Fruit fly (Drosophila melanogaster) whole organism, embryonic: ENCODE data around the gene Crg-1.

Source experiments
- CG10274 ChIP-seq: fragments of 200-800 bp; sonication (Bioruptor generic); optimal IDR thresholded peaks from 3 replicates; lab custom pipeline; 2017; ENCODE audit warnings: missing biosample characterization, mild to moderate bottlenecking, missing genetic modification characterization
- CG10543 ChIP-seq: fragments of 200-800 bp; sonication (Bioruptor generic); optimal IDR thresholded peaks from 3 replicates; lab custom pipeline; 2017; ENCODE audit warnings: missing biosample characterization, mild to moderate bottlenecking, missing genetic modification characterization, moderate library complexity
- CG11504 ChIP-seq: fragments of 200-800 bp; sonication (Bioruptor generic); optimal IDR thresholded peaks from 3 replicates; lab custom pipeline; 2019; ENCODE audit warnings: missing biosample characterization, mild to moderate bottlenecking, missing genetic modification characterization, moderate library complexity
- CG13624 ChIP-seq: fragments of 200-800 bp; sonication (Bioruptor generic); optimal IDR thresholded peaks from 2 replicates; lab custom pipeline; 2016; ENCODE audit warnings: missing biosample characterization, missing genetic modification characterization
- CG14667 ChIP-seq: fragments of 200-800 bp; sonication (Bioruptor generic); IDR thresholded peaks from 2 replicates; pipeline ENCODE4 v1.3.6; 2022; ENCODE audit warnings: missing biosample characterization, missing genetic modification characterization
- CG15073 ChIP-seq: fragments of 200-800 bp; sonication (Bioruptor generic); optimal IDR thresholded peaks from 2 replicates; lab custom pipeline; 2016; ENCODE audit warnings: missing biosample characterization, missing genetic modification characterization
- CG17186 ChIP-seq: fragments of 200-800 bp; sonication (Bioruptor generic); optimal IDR thresholded peaks from 3 replicates; lab custom pipeline; 2017; ENCODE audit warnings: missing biosample characterization, missing genetic modification reagents, missing genetic modification characterization
- CG1792 ChIP-seq: fragments of 200-800 bp; sonication (Bioruptor generic); optimal IDR thresholded peaks from 2 replicates; lab custom pipeline; 2016; ENCODE audit warnings: missing biosample characterization, missing genetic modification characterization
- CG18599 ChIP-seq: fragments of 200-800 bp; sonication (Bioruptor generic); optimal IDR thresholded peaks from 3 replicates; lab custom pipeline; 2017; ENCODE audit warnings: missing biosample characterization, missing genetic modification characterization, mild to moderate bottlenecking, moderate library complexity, missing genetic modification reagents
- CG18764 ChIP-seq: fragments of 200-800 bp; sonication (Bioruptor generic); optimal IDR thresholded peaks from 3 replicates; lab custom pipeline; 2016; ENCODE audit warnings: missing biosample characterization, missing genetic modification characterization
- CG31388 ChIP-seq: fragments of 200-800 bp; sonication (Bioruptor generic); optimal IDR thresholded peaks from 2 replicates; lab custom pipeline; 2016; ENCODE audit warnings: missing biosample characterization, missing genetic modification characterization
- CG3163 ChIP-seq: fragments of 200-800 bp; sonication (Bioruptor generic); optimal IDR thresholded peaks from 3 replicates; lab custom pipeline; 2016; ENCODE audit warnings: missing biosample characterization, missing genetic modification characterization
- CG32532 ChIP-seq: fragments of 200-800 bp; sonication (Bioruptor generic); IDR thresholded peaks from 2 replicates; pipeline ENCODE4 v1.3.6; 2022; ENCODE audit warnings: missing biosample characterization, missing genetic modification characterization
- CG34376 ChIP-seq: fragments of 200-800 bp; sonication (Bioruptor generic); optimal IDR thresholded peaks from 2 replicates; lab custom pipeline; 2018; ENCODE audit warnings: missing biosample characterization, mild to moderate bottlenecking, missing genetic modification characterization
- CG4282 ChIP-seq: fragments of 200-800 bp; sonication (Bioruptor generic); optimal IDR thresholded peaks from 2 replicates; lab custom pipeline; 2016; ENCODE audit warnings: missing biosample characterization, missing genetic modification characterization
- CG7745 ChIP-seq: fragments of 200-800 bp; sonication (Bioruptor generic); optimal IDR thresholded peaks from 2 replicates; lab custom pipeline; 2018; ENCODE audit warnings: missing biosample characterization, mild to moderate bottlenecking, missing genetic modification characterization, moderate library complexity
- CG7987 ChIP-seq: fragments of 200-800 bp; sonication (Bioruptor generic); optimal IDR thresholded peaks from 2 replicates; lab custom pipeline; 2018; ENCODE audit warnings: missing biosample characterization, mild to moderate bottlenecking, missing genetic modification characterization, moderate library complexity
- CG8478 ChIP-seq: fragments of >200 bp; optimal IDR thresholded peaks from 2 replicates; lab custom pipeline; 2018
- CG9817 ChIP-seq: fragments of 200-800 bp; sonication (Bioruptor generic); optimal IDR thresholded peaks from 2 replicates; lab custom pipeline; 2018; ENCODE audit warnings: missing biosample characterization, mild to moderate bottlenecking, missing genetic modification characterization, moderate library complexity
- Chrac-16 ChIP-seq: fragments of 200-800 bp; sonication (Bioruptor generic); optimal IDR thresholded peaks from 3 replicates; lab custom pipeline; 2016; ENCODE audit warnings: missing biosample characterization, missing genetic modification characterization
- D19A ChIP-seq: fragments of 200-800 bp; optimal IDR thresholded peaks from 3 replicates; lab custom pipeline; 2019; ENCODE audit warnings: missing biosample characterization, mild to moderate bottlenecking, missing genetic modification characterization, moderate library complexity
- Dll ChIP-seq: fragments of 200-800 bp; sonication (Bioruptor generic); IDR thresholded peaks from 4 replicates; pipeline ENCODE4 v1.3.6; 2022; ENCODE audit warnings: missing biosample characterization, missing genetic modification characterization; ENCODE audit not compliant: partially characterized antibody
- Dref ChIP-seq: fragments of 200-800 bp; sonication (Bioruptor generic); IDR thresholded peaks from 2 replicates; pipeline ENCODE4 v1.3.6; 2022; ENCODE audit warnings: missing biosample characterization, missing genetic modification characterization
- Drgx ChIP-seq: fragments of 200-800 bp; sonication (Bioruptor generic); IDR thresholded peaks from 2 replicates; pipeline ENCODE4 v1.3.6; 2022; ENCODE audit warnings: missing biosample characterization, missing genetic modification characterization
- E2f1 ChIP-seq: fragments of 200-800 bp; sonication (Bioruptor generic); IDR thresholded peaks from 2 replicates; pipeline ENCODE4 v1.3.6; 2022; ENCODE audit warnings: missing biosample characterization, missing genetic modification characterization
- Hr39 ChIP-seq: fragments of >200 bp; optimal IDR thresholded peaks from 2 replicates; lab custom pipeline; 2017
- Hr78 ChIP-seq, 2 experiments: fragments of 200-800 bp in 1 of 2; fragments of >200 bp in 1 of 2; sonication (Bioruptor generic) in 1 of 2; optimal IDR thresholded peaks; 2 replicates each; lab custom pipeline; 2017 to 2019; ENCODE audit warnings: missing biosample characterization in 2 of 2, missing genetic modification characterization in 2 of 2, mild to moderate bottlenecking in 1 of 2, moderate library complexity in 1 of 2
- Rx ChIP-seq: fragments of 200-800 bp; sonication (Bioruptor generic); IDR thresholded peaks from 2 replicates; pipeline ENCODE4 v1.3.6; 2022; ENCODE audit warnings: missing biosample characterization, missing genetic modification characterization
- Sox100B ChIP-seq: fragments of 200-800 bp; sonication (Bioruptor generic); optimal IDR thresholded peaks from 3 replicates; lab custom pipeline; 2018; ENCODE audit warnings: missing biosample characterization, mild to moderate bottlenecking, missing genetic modification characterization
- Tbp ChIP-seq: fragments of >200 bp; optimal IDR thresholded peaks from 2 replicates; lab custom pipeline; 2018; ENCODE audit warnings: missing biosample characterization, missing genetic modification characterization
- YL-1 ChIP-seq: fragments of 200-800 bp; sonication (Bioruptor generic); optimal IDR thresholded peaks from 3 replicates; lab custom pipeline; 2017; ENCODE audit warnings: missing biosample characterization, mild to moderate bottlenecking, missing genetic modification characterization
- abd-A ChIP-seq: fragments of 200-800 bp; sonication (Bioruptor generic); optimal IDR thresholded peaks from 3 replicates; lab custom pipeline; 2019; ENCODE audit warnings: missing biosample characterization, mild to moderate bottlenecking, missing genetic modification characterization, moderate library complexity
- cad ChIP-seq: fragments of >200 bp; optimal IDR thresholded peaks from 2 replicates; lab custom pipeline; 2017; ENCODE audit warnings: missing biosample characterization, missing genetic modification characterization
- cato ChIP-seq: fragments of 200-800 bp; sonication (Bioruptor generic); optimal IDR thresholded peaks from 2 replicates; lab custom pipeline; 2016; ENCODE audit warnings: missing biosample characterization, missing genetic modification characterization, borderline replicate concordance
- chm ChIP-seq: fragments of 200-800 bp; sonication (Bioruptor generic); IDR thresholded peaks from 2 replicates; pipeline ENCODE4 v1.3.6; 2022; ENCODE audit warnings: missing biosample characterization, missing genetic modification characterization
- en ChIP-seq: fragments of 200-800 bp; sonication (Bioruptor generic); optimal IDR thresholded peaks from 2 replicates; lab custom pipeline; 2016; ENCODE audit warnings: missing biosample characterization, missing genetic modification characterization
- eve ChIP-seq, 2 experiments: fragments of >200 bp; optimal IDR thresholded peaks; 2 replicates each; lab custom pipeline; 2017; ENCODE audit warnings: missing biosample characterization in 2 of 2, missing genetic modification characterization in 2 of 2
- exex ChIP-seq: fragments of 200-800 bp; sonication (Bioruptor generic); optimal IDR thresholded peaks from 4 replicates; lab custom pipeline; 2018; ENCODE audit warnings: missing biosample characterization, mild to moderate bottlenecking, missing genetic modification characterization, moderate library complexity
- eyg ChIP-seq: fragments of 200-800 bp; sonication (Bioruptor generic); optimal IDR thresholded peaks from 3 replicates; lab custom pipeline; 2016; ENCODE audit warnings: missing biosample characterization, missing genetic modification characterization
- fd3F ChIP-seq: fragments of 200-800 bp; sonication (Bioruptor generic); optimal IDR thresholded peaks from 2 replicates; lab custom pipeline; 2018; ENCODE audit warnings: missing biosample characterization, mild to moderate bottlenecking, missing genetic modification characterization, moderate library complexity
- gcm ChIP-seq: fragments of 200-800 bp; sonication (Bioruptor generic); optimal IDR thresholded peaks from 2 replicates; lab custom pipeline; 2019; ENCODE audit warnings: missing biosample characterization, mild to moderate bottlenecking, missing genetic modification characterization, moderate library complexity
- gt ChIP-seq: fragments of 200-800 bp; sonication (Bioruptor generic); IDR thresholded peaks from 2 replicates; pipeline ENCODE4 v1.3.6; 2022; ENCODE audit warnings: missing biosample characterization, missing genetic modification characterization
- hth ChIP-seq: fragments of >200 bp; optimal IDR thresholded peaks from 2 replicates; lab custom pipeline; 2017; ENCODE audit warnings: inconsistent platforms
- knrl ChIP-seq: fragments of 200-800 bp; sonication (Bioruptor generic); IDR thresholded peaks from 3 replicates; pipeline ENCODE4 v1.3.6; 2022; ENCODE audit warnings: missing biosample characterization, missing genetic modification characterization; ENCODE audit not compliant: partially characterized antibody
- lab ChIP-seq: fragments of 200-800 bp; sonication (Bioruptor generic); optimal IDR thresholded peaks from 3 replicates; lab custom pipeline; 2017; ENCODE audit warnings: missing biosample characterization, missing genetic modification characterization, mild to moderate bottlenecking, moderate library complexity, missing genetic modification reagents
- lbe ChIP-seq: fragments of 200-800 bp; sonication (Bioruptor generic); optimal IDR thresholded peaks from 2 replicates; lab custom pipeline; 2016; ENCODE audit warnings: missing biosample characterization, mild to moderate bottlenecking, missing genetic modification characterization
- onecut ChIP-seq: fragments of 200-800 bp; sonication (Bioruptor generic); IDR thresholded peaks from 2 replicates; pipeline ENCODE4 v1.3.6; 2022; ENCODE audit warnings: missing biosample characterization, missing genetic modification characterization
- psq ChIP-seq: fragments of 200-800 bp; sonication (Bioruptor generic); optimal IDR thresholded peaks from 2 replicates; lab custom pipeline; 2017; ENCODE audit warnings: missing biosample characterization, missing genetic modification characterization
- pum ChIP-seq: fragments of 200-800 bp; sonication (Bioruptor generic); optimal IDR thresholded peaks from 2 replicates; lab custom pipeline; 2016; ENCODE audit warnings: missing biosample characterization, missing genetic modification characterization
- slp2 ChIP-seq: fragments of 200-800 bp; sonication (Bioruptor generic); optimal IDR thresholded peaks from 2 replicates; lab custom pipeline; 2016; ENCODE audit warnings: missing biosample characterization, missing genetic modification characterization
- yki ChIP-seq: fragments of >200 bp; optimal IDR thresholded peaks from 3 replicates; lab custom pipeline; 2018
- zen ChIP-seq: fragments of 200-800 bp; sonication (Bioruptor generic); optimal IDR thresholded peaks from 3 replicates; lab custom pipeline; 2018; ENCODE audit warnings: missing biosample characterization, mild to moderate bottlenecking, missing genetic modification characterization, moderate library complexity

Gene Crg-1

DNA sequence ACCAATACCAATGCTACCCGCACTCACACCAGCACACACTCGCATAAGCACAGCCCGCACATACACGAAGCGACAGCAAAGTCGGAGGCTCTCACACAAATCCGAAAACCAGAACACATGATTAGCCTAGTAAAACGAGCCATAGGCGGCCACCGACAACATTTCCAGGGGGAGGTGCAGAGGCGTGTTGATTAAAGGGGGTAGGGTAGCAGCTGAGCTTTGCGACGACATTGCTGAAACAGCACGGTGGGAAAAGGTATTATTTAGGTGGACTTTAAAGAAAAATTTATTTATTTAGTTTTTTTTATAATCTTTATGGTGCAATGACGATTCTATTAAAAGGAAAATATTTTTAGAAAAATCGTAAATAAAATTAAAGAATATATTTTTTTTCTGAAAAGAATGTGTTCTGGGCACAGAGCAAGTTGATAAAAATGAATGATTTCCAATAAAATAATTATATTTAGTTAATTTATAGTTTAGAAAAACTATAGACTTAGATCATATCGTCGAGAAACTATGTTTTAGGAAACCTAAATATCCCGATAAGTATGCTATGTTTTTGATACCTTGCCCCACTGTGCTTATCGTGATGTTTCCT is 49.0 kb upstream of the Crg-1 start (continued):
- no peak for TF ChIP-seq CG1792 (GFP tag; lab: Kevin White, UChicago)
- no peak for TF ChIP-seq CG7987
- TF ChIP-seq exex (tag; lab: Kevin White, UChicago) = no peak
- no peak for TF ChIP-seq cad (GFP tag; lab: Kevin White, UChicago)
- TF ChIP-seq lab (GFP tag; lab: Kevin White, UChicago) = peak; percentile 80
- peak; percentile 86 for TF ChIP-seq CG18599 (GFP tag; lab: Kevin White, UChicago)
- TF ChIP-seq E2f1 (GFP tag; lab: Robert Waterston, UW) = peak; percentile 74
- TF ChIP-seq Sox100B (GFP tag; lab: Kevin White, UChicago) = peak; percentile 96
- no peak for TF ChIP-seq CG3163 (GFP tag; lab: Kevin White, UChicago)
- no peak for TF ChIP-seq eyg (GFP tag; lab: Kevin White, UChicago)
- TF ChIP-seq CG17186 = no peak
- no peak for TF ChIP-seq Dref (GFP tag; lab: Robert Waterston, UW)
- TF ChIP-seq CG18764 (GFP tag; lab: Kevin White, UChicago) = peak; percentile 63
- TF ChIP-seq CG11504 (tag; lab: Kevin White, UChicago) = peak; percentile 92
- TF ChIP-seq chm (GFP tag; lab: Robert Waterston, UW) = no peak; the same call in 1 of the 2 replicates
- TF ChIP-seq CG32532 (GFP tag; lab: Robert Waterston, UW) = peak; percentile 82
- peak; percentile 50 for TF ChIP-seq zen
- TF ChIP-seq Chrac-16 (GFP tag; lab: Kevin White, UChicago) = peak; percentile 52
- no peak for TF ChIP-seq hth
- TF ChIP-seq yki = no peak
- no peak for TF ChIP-seq Dll (GFP tag; lab: Robert Waterston, UW)
- no peak for TF ChIP-seq slp2
- peak; percentile 72 for TF ChIP-seq fd3F
- peak; percentile 62 for TF ChIP-seq CG9817
- no peak for TF ChIP-seq pum (GFP tag; lab: Kevin White, UChicago)
- no peak for TF ChIP-seq CG13624 (GFP tag; lab: Kevin White, UChicago)
- peak; percentile 34 for TF ChIP-seq CG8478 (lab: Kevin White, UChicago)
- peak; percentile 29 for TF ChIP-seq Rx (GFP tag; lab: Robert Waterston, UW)
- TF ChIP-seq Drgx (GFP tag; lab: Robert Waterston, UW) = peak; percentile 39; the same call in 1 of the 2 replicates
- TF ChIP-seq en = no peak
- peak; percentile 30 for TF ChIP-seq CG10274 (GFP tag; lab: Kevin White, UChicago)
- peak; percentile 77 for TF ChIP-seq CG10543 (GFP tag; lab: Kevin White, UChicago)
- TF ChIP-seq Hr78 (GFP tag; optimal IDR thresholded peaks at IDR 0.05; lab: Kevin White, UChicago) = no peak
- TF ChIP-seq abd-A (tag; lab: Kevin White, UChicago) = peak; percentile 74
- TF ChIP-seq CG34376 (GFP tag; lab: Kevin White, UChicago) = no peak
- peak in 1 of 2 experiments; percentile 88 for TF ChIP-seq eve (GFP tag; optimal IDR thresholded peaks at IDR 0.05; lab: Kevin White, UChicago)
- peak; percentile 0 for TF ChIP-seq CG15073
- peak; percentile 70 for TF ChIP-seq CG14667 (GFP tag; lab: Robert Waterston, UW)
- no peak for TF ChIP-seq CG4282 (GFP tag; lab: Kevin White, UChicago)
- peak; percentile 66 for TF ChIP-seq cato (GFP tag; lab: Kevin White, UChicago)
- TF ChIP-seq psq = peak; percentile 24
- TF ChIP-seq CG7745 (tag; lab: Kevin White, UChicago) = no peak
- TF ChIP-seq onecut = peak; percentile 3
- TF ChIP-seq gt (GFP tag; lab: Robert Waterston, UW) = peak; percentile 27; the same call in 1 of the 2 replicates
- TF ChIP-seq gcm (GFP tag; lab: Kevin White, UChicago) = peak; percentile 77
- TF ChIP-seq CG31388 (GFP tag; lab: Kevin White, UChicago) = peak; percentile 51
- TF ChIP-seq Hr39 = no peak
- TF ChIP-seq Tbp = no peak
- TF ChIP-seq lbe (GFP tag; lab: Kevin White, UChicago) = no peak
- no peak for TF ChIP-seq knrl (GFP tag; lab: Robert Waterston, UW)
- TF ChIP-seq YL-1 (GFP tag; lab: Kevin White, UChicago) = peak; percentile 71
- peak; percentile 88 for TF ChIP-seq D19A (tag; lab: Kevin White, UChicago)
